Worm (Caenorhabditis elegans) whole organism, L4 larva: Measurements from ENCODE around the gene C05D11.5.

Experiments used
- lin-15B ChIP-seq: fragments of 150-350 bp; sonication (generic microtip); optimal IDR thresholded peaks from 3 replicates; lab custom pipeline; 2014; ENCODE audit warnings: missing biosample characterization, missing genetic modification characterization
- lin-38 ChIP-seq: fragments of 200-800 bp; sonication (Bioruptor generic); IDR thresholded peaks from 2 replicates; pipeline ENCODE4 v1.3.6; 2022; ENCODE audit warnings: missing genetic modification reagents, missing genetic modification characterization, missing compliant biosample characterization
- nhr-76 ChIP-seq: fragments of 150-350 bp; optimal IDR thresholded peaks from 2 replicates; lab custom pipeline; 2014; ENCODE audit warnings: missing biosample characterization, missing genetic modification characterization
- nhr-77 ChIP-seq: fragments of 150-350 bp; optimal IDR thresholded peaks from 2 replicates; lab custom pipeline; 2014; ENCODE audit warnings: missing biosample characterization, missing genetic modification characterization
- pha-4 ChIP-seq, 2 experiments: fragments of 150-350 bp in 1 of 2; fragments of 200-800 bp in 1 of 2; sonication (Bioruptor generic) in 1 of 2; IDR thresholded peaks in 1 of 2; optimal IDR thresholded peaks in 1 of 2; 2 replicates each; pipeline versions ENCODE4 v1.3.6 to Lab custom; 2014 to 2022; ENCODE audit warnings: missing genetic modification characterization in 2 of 2, missing genetic modification reagents in 2 of 2, missing biosample characterization in 1 of 2, missing compliant biosample characterization in 1 of 2
- pqm-1 ChIP-seq: sonication (generic microtip); optimal IDR thresholded peaks from 2 replicates; lab custom pipeline; 2017; ENCODE audit warnings: missing biosample characterization, missing genetic modification characterization

ce11 chrIII:6405121-6405520 lies 6.7 kb downstream of the C05D11.5 start:
- TF ChIP-seq lin-38: no peak
- no peak for TF ChIP-seq lin-15B (tag; lab: Kevin White, UChicago)
- no peak for TF ChIP-seq pha-4 (GFP tag; IDR thresholded peaks at IDR 0.05; lab: Robert Waterston, UW)
- TF ChIP-seq pha-4 (tag; optimal IDR thresholded peaks at IDR 0.05; lab: Kevin White, UChicago): no peak
- TF ChIP-seq nhr-77 (tag; lab: Kevin White, UChicago): no peak
- no peak for TF ChIP-seq nhr-76 (tag; lab: Kevin White, UChicago)
- TF ChIP-seq pqm-1: no peak
